Fruit fly (Drosophila melanogaster): ENCODE results near the gene KLHL18.

The KLHL18 gene

DNA sequence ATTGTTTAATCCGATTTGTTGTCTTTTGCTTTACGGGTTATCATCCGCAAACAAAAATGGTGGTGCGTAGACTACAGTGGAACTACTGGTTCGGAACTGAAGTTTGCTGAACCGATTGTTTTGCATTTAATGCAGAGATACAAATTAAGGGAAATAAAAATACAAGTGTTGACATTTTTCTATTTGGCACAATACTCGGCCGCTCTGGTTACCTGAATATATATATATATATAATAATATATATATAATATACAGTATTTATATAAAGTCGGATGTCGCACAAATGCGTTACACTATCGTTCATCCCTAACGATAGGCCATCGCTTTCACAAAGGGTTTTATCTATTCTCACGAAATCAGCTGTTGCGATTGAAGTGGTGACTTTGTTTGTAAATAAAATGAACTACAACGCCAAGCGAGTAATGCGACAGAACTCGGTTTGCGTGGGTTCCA lies 6.6 kb upstream of the KLHL18 start, which contains the start of the genes DCAF12 and Spt3 (continued):
- TF ChIP-seq Fer2 (tag; optimal IDR thresholded peaks at IDR 0.05) = peak; percentile 27
- peak; percentile 61 for TF ChIP-seq CG33557 (GFP tag; optimal IDR thresholded peaks at IDR 0.05)
- no peak for TF ChIP-seq wor (GFP tag; IDR thresholded peaks at IDR 0.05)
- TF ChIP-seq abd-A (tag; optimal IDR thresholded peaks at IDR 0.05) = no peak
- no peak for TF ChIP-seq Camta (GFP tag; optimal IDR thresholded peaks at IDR 0.05)
- TF ChIP-seq cg (GFP tag; optimal IDR thresholded peaks at IDR 0.05) = no peak
- no peak; the same call in 1 of the 2 replicates for TF ChIP-seq ranshi (GFP tag; IDR thresholded peaks at IDR 0.05)
- no peak for TF ChIP-seq CG12769 (tag; optimal IDR thresholded peaks at IDR 0.05)
- peak; percentile 70 for TF ChIP-seq Xrp1 (GFP tag; IDR thresholded peaks at IDR 0.05)
- no peak for TF ChIP-seq CG7271 (tag; optimal IDR thresholded peaks at IDR 0.05)
- no peak for TF ChIP-seq corto (GFP tag; optimal IDR thresholded peaks at IDR 0.05)
- TF ChIP-seq CG4328 (GFP tag; optimal IDR thresholded peaks at IDR 0.05) = no peak
- no peak for TF ChIP-seq mam (GFP tag; optimal IDR thresholded peaks at IDR 0.05)
- TF ChIP-seq Chrac-16 (GFP tag; optimal IDR thresholded peaks at IDR 0.05) = peak; percentile 35
- no peak for TF ChIP-seq shn (GFP tag; optimal IDR thresholded peaks at IDR 0.05)
- no peak for TF ChIP-seq CG1024 (GFP tag; IDR thresholded peaks at IDR 0.05)
- TF ChIP-seq CG15011 (GFP tag; optimal IDR thresholded peaks at IDR 0.05) = no peak
- peak; percentile 76 for TF ChIP-seq CG12391 (tag; optimal IDR thresholded peaks at IDR 0.05)
- no peak for TF ChIP-seq Fer1 (GFP tag; optimal IDR thresholded peaks at IDR 0.05)
- TF ChIP-seq Lim3 (GFP tag; IDR thresholded peaks at IDR 0.05) = no peak
- TF ChIP-seq da (GFP tag; optimal IDR thresholded peaks at IDR 0.05) = no peak
- no peak for TF ChIP-seq ac (GFP tag; optimal IDR thresholded peaks at IDR 0.05)
- no peak for TF ChIP-seq sim (GFP tag; IDR thresholded peaks at IDR 0.05)
- TF ChIP-seq CG1647 (GFP tag; optimal IDR thresholded peaks at IDR 0.05) = no peak
- TF ChIP-seq CG16815 (GFP tag; optimal IDR thresholded peaks at IDR 0.05) = peak; percentile 12
- TF ChIP-seq disco-r (GFP tag; optimal IDR thresholded peaks at IDR 0.05) = no peak
- no peak for TF ChIP-seq ttk (GFP tag; IDR thresholded peaks at IDR 0.05)
- TF ChIP-seq CG8281 (tag; optimal IDR thresholded peaks at IDR 0.05) = no peak
- TF ChIP-seq CHES-1-like (GFP tag; optimal IDR thresholded peaks at IDR 0.05) = no peak
- no peak for TF ChIP-seq NFAT (GFP tag; IDR thresholded peaks at IDR 0.05)
- no peak for TF ChIP-seq wek (GFP tag; optimal IDR thresholded peaks at IDR 0.05)
- no peak for TF ChIP-seq usp (GFP tag; optimal IDR thresholded peaks at IDR 0.05)
- peak; percentile 58; the same call in 1 of the 2 replicates for TF ChIP-seq CG4404 (GFP tag; IDR thresholded peaks at IDR 0.05)
- no peak for TF ChIP-seq en (GFP tag; optimal IDR thresholded peaks at IDR 0.05)
- peak; percentile 66 for TF ChIP-seq ERR (GFP tag; optimal IDR thresholded peaks at IDR 0.05)
- peak; percentile 25 for TF ChIP-seq Six4 (GFP tag; optimal IDR thresholded peaks at IDR 0.05)
- peak; percentile 7 for TF ChIP-seq CG12155 (GFP tag; optimal IDR thresholded peaks at IDR 0.05)
- peak; percentile 74; the same call in 1 of the 2 replicates for TF ChIP-seq CG31441 (GFP tag; IDR thresholded peaks at IDR 0.05)
- TF ChIP-seq tx (GFP tag; optimal IDR thresholded peaks at IDR 0.05) = no peak
- TF ChIP-seq CoRest (tag; optimal IDR thresholded peaks at IDR 0.05) = peak; percentile 76
- peak; percentile 77 for TF ChIP-seq CG8924 (tag; optimal IDR thresholded peaks at IDR 0.05)
- TF ChIP-seq CG18764 (GFP tag; optimal IDR thresholded peaks at IDR 0.05) = peak; percentile 29
- TF ChIP-seq gsb-n (tag; optimal IDR thresholded peaks at IDR 0.05) = no peak
- peak in 1 of 2 experiments; percentile 89 for TF ChIP-seq crp (GFP tag; optimal IDR thresholded peaks at IDR 0.05)
- no peak for TF ChIP-seq GATAe (GFP tag; conservative IDR thresholded peaks at IDR 0.05)
- TF ChIP-seq CG1603 (tag; optimal IDR thresholded peaks at IDR 0.05) = no peak
- TF ChIP-seq Ada2b (GFP tag; IDR thresholded peaks at IDR 0.05) = no peak
- TF ChIP-seq insv (GFP tag; optimal IDR thresholded peaks at IDR 0.05) = peak in 1 of 2 experiments; percentile 23
- no peak for TF ChIP-seq dati (GFP tag; IDR thresholded peaks at IDR 0.05)
- TF ChIP-seq kay (GFP tag; optimal IDR thresholded peaks at IDR 0.05) = peak; percentile 58
- TF ChIP-seq NfI (GFP tag; optimal IDR thresholded peaks at IDR 0.05) = peak; percentile 63
- TF ChIP-seq Xbp1 (GFP tag; optimal IDR thresholded peaks at IDR 0.05) = peak; percentile 50
